Fruit fly (Drosophila melanogaster): Measurements from ENCODE around the gene CG42846.

The CG42846 gene

DNA sequence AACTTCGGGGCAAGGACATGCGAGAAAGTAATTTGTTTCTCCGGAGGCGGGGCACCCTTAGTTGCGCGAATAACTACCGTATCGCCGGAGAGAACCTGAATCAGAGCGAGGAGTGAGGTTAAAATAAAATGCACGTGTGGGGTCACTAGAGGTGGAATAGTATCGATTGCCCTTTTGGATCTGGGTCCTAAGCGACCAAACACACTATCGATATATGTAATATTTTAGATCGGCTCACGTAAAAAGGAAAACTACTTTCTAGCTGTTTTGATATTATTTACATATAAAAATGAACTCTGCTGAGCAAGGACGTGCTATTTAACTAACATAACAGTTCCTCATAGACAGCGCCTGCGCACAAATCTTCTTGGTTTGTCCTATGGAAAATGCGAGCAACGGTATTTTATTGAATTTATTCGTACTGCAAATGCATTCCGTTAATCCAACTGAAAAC lies 31.3 kb upstream of the CG42846 start (continued):
- TF ChIP-seq danr (GFP tag; IDR thresholded peaks at IDR 0.05) (no peak), CG18262 (tag; optimal IDR thresholded peaks at IDR 0.05) (no peak), BEAF-32 (GFP tag; optimal IDR thresholded peaks at IDR 0.05) (peak; percentile 85), eyg (GFP tag; optimal IDR thresholded peaks at IDR 0.05) (no peak), Gug (GFP tag; IDR thresholded peaks at IDR 0.05) (no peak), Max (GFP tag; optimal IDR thresholded peaks at IDR 0.05) (peak; percentile 85), tgo (GFP tag; IDR thresholded peaks at IDR 0.05) (no peak), CG2875 (GFP tag; optimal IDR thresholded peaks at IDR 0.05) (no peak), CG17361 (GFP tag; IDR thresholded peaks at IDR 0.05) (no peak), CG18764 (GFP tag; optimal IDR thresholded peaks at IDR 0.05) (no peak), CG17568 (GFP tag; optimal IDR thresholded peaks at IDR 0.05) (no peak), CG16863 (GFP tag; optimal IDR thresholded peaks at IDR 0.05) (no peak), onecut (GFP tag; IDR thresholded peaks at IDR 0.05) (peak; percentile 19; the same call in 1 of the 2 replicates), Myb (GFP tag; optimal IDR thresholded peaks at IDR 0.05) (peak; percentile 2), Dbx (GFP tag; IDR thresholded peaks at IDR 0.05) (peak; percentile 47; the same call in 1 of the 3 replicates), Nf-YB (GFP tag; optimal IDR thresholded peaks at IDR 0.05) (no peak), Sry-δ (GFP tag; optimal IDR thresholded peaks at IDR 0.05) (peak; percentile 89), CG9932 (GFP tag; IDR thresholded peaks at IDR 0.05) (peak; percentile 32; the same call in 1 of the 2 replicates), unc-4 (GFP tag; IDR thresholded peaks at IDR 0.05; ENCODE audit: partially characterized antibody) (peak; percentile 88), unpg (GFP tag; optimal IDR thresholded peaks at IDR 0.05) (no peak), CG1603 (tag; optimal IDR thresholded peaks at IDR 0.05) (peak; percentile 26), kni (GFP tag; optimal IDR thresholded peaks at IDR 0.05) (peak; percentile 1), shn (GFP tag; optimal IDR thresholded peaks at IDR 0.05) (no peak), slou (GFP tag; optimal IDR thresholded peaks at IDR 0.05) (no peak), CG7745 (tag; optimal IDR thresholded peaks at IDR 0.05) (no peak), CG11456 (GFP tag; IDR thresholded peaks at IDR 0.05) (no peak), CG31441 (GFP tag; IDR thresholded peaks at IDR 0.05) (no peak), sens (GFP tag) (peak; percentile 80), bcd (GFP tag; optimal IDR thresholded peaks at IDR 0.05) (no peak), fd64A (GFP tag; optimal IDR thresholded peaks at IDR 0.05) (no peak), gfzf (GFP tag; optimal IDR thresholded peaks at IDR 0.05) (no peak), croc (GFP tag; conservative IDR thresholded peaks at IDR 0.05) (no peak), Sin3A (optimal IDR thresholded peaks at IDR 0.05) (peak; percentile 18), CG7357 (GFP tag; IDR thresholded peaks at IDR 0.05) (no peak), CG7928 (GFP tag; optimal IDR thresholded peaks at IDR 0.05) (no peak), vfl (GFP tag; optimal IDR thresholded peaks at IDR 0.05) (no peak), YL-1 (GFP tag; optimal IDR thresholded peaks at IDR 0.05) (peak; percentile 85), Tbp (GFP tag; optimal IDR thresholded peaks at IDR 0.05) (no peak), chm (GFP tag; IDR thresholded peaks at IDR 0.05) (no peak), salm (tag; optimal IDR thresholded peaks at IDR 0.05) (no peak), ken (GFP tag; IDR thresholded peaks at IDR 0.05) (no peak), CG33213 (GFP tag; optimal IDR thresholded peaks at IDR 0.05) (no peak), nau (GFP tag; optimal IDR thresholded peaks at IDR 0.05) (no peak), NK7.1 (GFP tag; optimal IDR thresholded peaks at IDR 0.05) (no peak), CG4404 (GFP tag; IDR thresholded peaks at IDR 0.05) (no peak), Lim3 (GFP tag; IDR thresholded peaks at IDR 0.05) (no peak), toy (GFP tag; IDR thresholded peaks at IDR 0.05) (no peak), sob (GFP tag; IDR thresholded peaks at IDR 0.05) (no peak), Hr3 (GFP tag; optimal IDR thresholded peaks at IDR 0.05) (no peak), phol (tag; optimal IDR thresholded peaks at IDR 0.05) (no peak), D19A (tag; optimal IDR thresholded peaks at IDR 0.05) (no peak), chinmo (GFP tag; IDR thresholded peaks at IDR 0.05; ENCODE audit: partially characterized antibody) (peak; percentile 96), Nf-YC (tag; optimal IDR thresholded peaks at IDR 0.05) (peak; percentile 43)

Measured in whole organism, embryonic.